Worm (Caenorhabditis elegans) whole organism, L1 larva: ENCODE results near the gene F20D1.22.

Source experiments
- ama-1 ChIP-seq: fragments of 150-350 bp; optimal IDR thresholded peaks from 2 replicates; lab custom pipeline; 2014
- fkh-10 ChIP-seq: sonication (generic microtip); optimal IDR thresholded peaks from 2 replicates; lab custom pipeline; 2017; ENCODE audit warnings: missing biosample characterization, missing genetic modification reagents, missing genetic modification characterization
- lin-14 ChIP-seq: fragments of 200-800 bp; sonication (Bioruptor generic); optimal IDR thresholded peaks from 2 replicates; lab custom pipeline; 2018; ENCODE audit warnings: mild to moderate bottlenecking, missing genetic modification characterization, moderate library complexity, missing compliant biosample characterization

Gene F20D1.22

ce11 chrX:15016102-15016501 is 49.5 kb downstream of the F20D1.22 start:
- no peak for TF ChIP-seq ama-1
- TF ChIP-seq lin-14, result peak; percentile 47
- peak; percentile 54 for TF ChIP-seq fkh-10 (GFP tag; lab: Kevin White, UChicago)
- TF ChIP-seq, all 84 proteins: peak for 2
